Fruit fly (Drosophila melanogaster) whole organism, embryonic: Measurements from ENCODE around the gene Cyp4d14.

Experiments
- Antp ChIP-seq: fragments of 200-800 bp; sonication (Bioruptor generic); optimal IDR thresholded peaks from 3 replicates; lab custom pipeline; 2016; ENCODE audit warnings: missing biosample characterization, missing genetic modification characterization
- B-H2 ChIP-seq: fragments of 200-800 bp; sonication (Bioruptor generic); optimal IDR thresholded peaks from 2 replicates; lab custom pipeline; 2018; ENCODE audit warnings: missing biosample characterization, mild to moderate bottlenecking, missing genetic modification characterization
- CG1024 ChIP-seq: fragments of 200-800 bp; sonication (Bioruptor generic); IDR thresholded peaks from 2 replicates; pipeline ENCODE4 v1.3.6; 2022; ENCODE audit warnings: missing biosample characterization, missing genetic modification characterization
- CG10267 ChIP-seq: fragments of 200-800 bp; sonication (Bioruptor generic); optimal IDR thresholded peaks from 2 replicates; lab custom pipeline; 2018; ENCODE audit warnings: missing biosample characterization, mild to moderate bottlenecking, missing genetic modification characterization, moderate library complexity
- CG10274 ChIP-seq: fragments of 200-800 bp; sonication (Bioruptor generic); optimal IDR thresholded peaks from 3 replicates; lab custom pipeline; 2017; ENCODE audit warnings: missing biosample characterization, mild to moderate bottlenecking, missing genetic modification characterization
- CG10543 ChIP-seq: fragments of 200-800 bp; sonication (Bioruptor generic); optimal IDR thresholded peaks from 3 replicates; lab custom pipeline; 2017; ENCODE audit warnings: missing biosample characterization, mild to moderate bottlenecking, missing genetic modification characterization, moderate library complexity
- CG11093 ChIP-seq: fragments of 200-800 bp; sonication (Bioruptor generic); IDR thresholded peaks from 3 replicates; pipeline ENCODE4 v1.3.6; 2022; ENCODE audit warnings: missing biosample characterization, missing genetic modification characterization
- CG11723 ChIP-seq: fragments of 200-800 bp; sonication (Bioruptor generic); optimal IDR thresholded peaks from 2 replicates; lab custom pipeline; 2017; ENCODE audit warnings: missing biosample characterization, mild to moderate bottlenecking, missing genetic modification characterization
- CG1233 ChIP-seq: fragments of 200-800 bp; sonication (Bioruptor generic); optimal IDR thresholded peaks from 4 replicates; lab custom pipeline; 2018; ENCODE audit warnings: missing biosample characterization, mild to moderate bottlenecking, missing genetic modification characterization
- CG2116 ChIP-seq: fragments of 200-800 bp; sonication (Bioruptor generic); optimal IDR thresholded peaks from 3 replicates; lab custom pipeline; 2018; ENCODE audit warnings: missing biosample characterization, mild to moderate bottlenecking, missing genetic modification characterization
- CG2120 ChIP-seq: fragments of 200-800 bp; sonication (Bioruptor generic); optimal IDR thresholded peaks from 3 replicates; lab custom pipeline; 2016; ENCODE audit warnings: missing biosample characterization, missing genetic modification characterization
- CG2202 ChIP-seq: fragments of 200-800 bp; sonication (Bioruptor generic); optimal IDR thresholded peaks from 2 replicates; lab custom pipeline; 2018; ENCODE audit warnings: missing biosample characterization, mild to moderate bottlenecking, missing genetic modification characterization
- CG2889 ChIP-seq: fragments of 200-800 bp; sonication (Bioruptor generic); IDR thresholded peaks from 3 replicates; pipeline ENCODE4 v1.3.6; 2022; ENCODE audit warnings: missing biosample characterization, missing genetic modification characterization
- CG32772 ChIP-seq: fragments of 200-800 bp; sonication (Bioruptor generic); IDR thresholded peaks from 2 replicates; pipeline ENCODE4 v1.3.6; 2022; ENCODE audit warnings: missing biosample characterization, missing genetic modification characterization
- CG3281 ChIP-seq: fragments of 200-800 bp; sonication (Bioruptor generic); optimal IDR thresholded peaks from 3 replicates; lab custom pipeline; 2017; ENCODE audit warnings: missing biosample characterization, mild to moderate bottlenecking, missing genetic modification characterization
- CG34224 ChIP-seq: fragments of 200-800 bp; sonication (Bioruptor generic); IDR thresholded peaks from 3 replicates; pipeline ENCODE4 v1.3.6; 2022; ENCODE audit warnings: missing biosample characterization, missing genetic modification characterization; ENCODE audit not compliant: partially characterized antibody
- CG3847 ChIP-seq: fragments of 200-800 bp; sonication (Bioruptor generic); IDR thresholded peaks from 2 replicates; pipeline ENCODE4 v1.3.6; 2022; ENCODE audit warnings: missing biosample characterization, missing genetic modification characterization
- CTCF ChIP-seq: fragments of 200-800 bp; sonication (Bioruptor generic); optimal IDR thresholded peaks from 2 replicates; lab custom pipeline; 2017; ENCODE audit warnings: missing biosample characterization, mild to moderate bottlenecking, missing genetic modification characterization, moderate library complexity
- D19A ChIP-seq: fragments of 200-800 bp; optimal IDR thresholded peaks from 3 replicates; lab custom pipeline; 2019; ENCODE audit warnings: missing biosample characterization, mild to moderate bottlenecking, missing genetic modification characterization, moderate library complexity
- Dip2 ChIP-seq: fragments of 200-800 bp; sonication (Bioruptor generic); IDR thresholded peaks from 2 replicates; pipeline ENCODE4 v1.3.6; 2022; ENCODE audit warnings: missing biosample characterization, missing genetic modification characterization
- Dll ChIP-seq: fragments of 200-800 bp; sonication (Bioruptor generic); IDR thresholded peaks from 4 replicates; pipeline ENCODE4 v1.3.6; 2022; ENCODE audit warnings: missing biosample characterization, missing genetic modification characterization; ENCODE audit not compliant: partially characterized antibody
- ERR ChIP-seq: fragments of 200-800 bp; sonication (Bioruptor generic); optimal IDR thresholded peaks from 2 replicates; lab custom pipeline; 2016; ENCODE audit warnings: missing biosample characterization, missing genetic modification characterization
- HmgZ ChIP-seq: fragments of 200-800 bp; sonication (Bioruptor generic); optimal IDR thresholded peaks from 2 replicates; lab custom pipeline; 2018; ENCODE audit warnings: missing biosample characterization, mild to moderate bottlenecking, missing genetic modification characterization
- Mad ChIP-seq: fragments of 200-800 bp; sonication (Bioruptor generic); optimal IDR thresholded peaks from 2 replicates; lab custom pipeline; 2016; ENCODE audit warnings: missing biosample characterization, missing genetic modification characterization
- NK7.1 ChIP-seq: fragments of 200-800 bp; sonication (Bioruptor generic); optimal IDR thresholded peaks from 3 replicates; lab custom pipeline; 2016; ENCODE audit warnings: missing biosample characterization, missing genetic modification characterization
- Neu2 ChIP-seq: fragments of 200-800 bp; sonication (Bioruptor generic); optimal IDR thresholded peaks from 3 replicates; lab custom pipeline; 2016; ENCODE audit warnings: missing biosample characterization, missing genetic modification characterization, borderline replicate concordance
- Rx ChIP-seq: fragments of 200-800 bp; sonication (Bioruptor generic); IDR thresholded peaks from 2 replicates; pipeline ENCODE4 v1.3.6; 2022; ENCODE audit warnings: missing biosample characterization, missing genetic modification characterization
- Six4 ChIP-seq: fragments of 200-800 bp; sonication (Bioruptor generic); optimal IDR thresholded peaks from 2 replicates; lab custom pipeline; 2016; ENCODE audit warnings: missing biosample characterization, missing genetic modification characterization
- TFAM ChIP-seq: fragments of 200-800 bp; sonication (Bioruptor generic); optimal IDR thresholded peaks from 2 replicates; lab custom pipeline; 2017; ENCODE audit warnings: missing biosample characterization, missing genetic modification characterization, inconsistent platforms
- Taf1 ChIP-seq: fragments of 200-800 bp; sonication (Bioruptor generic); IDR thresholded peaks from 2 replicates; pipeline ENCODE4 v1.3.6; 2022; ENCODE audit warnings: missing biosample characterization, missing genetic modification characterization
- Tbp ChIP-seq: fragments of >200 bp; optimal IDR thresholded peaks from 2 replicates; lab custom pipeline; 2018; ENCODE audit warnings: missing biosample characterization, missing genetic modification characterization
- Trl ChIP-seq, 3 experiments: fragments of >200 bp in 2 of 3; fragments of 200-800 bp in 1 of 3; sonication (Bioruptor generic) in 1 of 3; optimal IDR thresholded peaks; 2 replicates in 1 of 3; 3 replicates in 2 of 3; lab custom pipeline; 2016 to 2017; ENCODE audit warnings: missing biosample characterization in 1 of 3, missing genetic modification characterization in 1 of 3
- bbx ChIP-seq: fragments of 200-800 bp; sonication (Bioruptor generic); IDR thresholded peaks from 2 replicates; pipeline ENCODE4 v1.3.6; 2022; ENCODE audit warnings: missing biosample characterization, missing genetic modification characterization; ENCODE audit not compliant: partially characterized antibody
- chinmo ChIP-seq: fragments of 200-800 bp; sonication (Bioruptor generic); IDR thresholded peaks from 4 replicates; pipeline ENCODE4 v1.3.6; 2022; ENCODE audit warnings: missing biosample characterization, missing genetic modification characterization; ENCODE audit not compliant: partially characterized antibody
- crc ChIP-seq: fragments of 200-800 bp; sonication (Bioruptor generic); optimal IDR thresholded peaks from 2 replicates; lab custom pipeline; 2016; ENCODE audit warnings: missing biosample characterization, missing genetic modification characterization
- dan ChIP-seq: fragments of 200-800 bp; sonication (Bioruptor generic); IDR thresholded peaks from 2 replicates; pipeline ENCODE4 v1.3.6; 2022; ENCODE audit warnings: missing biosample characterization, missing genetic modification characterization
- dati ChIP-seq: fragments of 200-800 bp; sonication (Bioruptor generic); IDR thresholded peaks from 2 replicates; pipeline ENCODE4 v1.3.6; 2022; ENCODE audit warnings: missing biosample characterization, missing genetic modification characterization
- dimm ChIP-seq: fragments of 200-800 bp; sonication (Bioruptor generic); IDR thresholded peaks from 2 replicates; pipeline ENCODE4 v1.3.6; 2022; ENCODE audit warnings: missing biosample characterization, missing genetic modification characterization
- jigr1 ChIP-seq: fragments of 200-800 bp; sonication (Bioruptor generic); IDR thresholded peaks from 3 replicates; pipeline ENCODE4 v1.3.6; 2022; ENCODE audit warnings: missing biosample characterization, missing genetic modification characterization
- klu ChIP-seq: fragments of 200-800 bp; sonication (Bioruptor generic); IDR thresholded peaks from 2 replicates; pipeline ENCODE4 v1.3.6; 2022; ENCODE audit warnings: missing biosample characterization, missing genetic modification characterization
- lab ChIP-seq: fragments of 200-800 bp; sonication (Bioruptor generic); optimal IDR thresholded peaks from 3 replicates; lab custom pipeline; 2017; ENCODE audit warnings: missing biosample characterization, missing genetic modification characterization, mild to moderate bottlenecking, moderate library complexity, missing genetic modification reagents
- lbe ChIP-seq: fragments of 200-800 bp; sonication (Bioruptor generic); optimal IDR thresholded peaks from 2 replicates; lab custom pipeline; 2016; ENCODE audit warnings: missing biosample characterization, mild to moderate bottlenecking, missing genetic modification characterization
- lilli ChIP-seq: fragments of 200-800 bp; sonication (Bioruptor generic); optimal IDR thresholded peaks from 3 replicates; lab custom pipeline; 2016; ENCODE audit warnings: missing biosample characterization, missing genetic modification characterization
- nerfin-1 ChIP-seq: fragments of 200-800 bp; sonication (Bioruptor generic); optimal IDR thresholded peaks from 3 replicates; lab custom pipeline; 2019; ENCODE audit warnings: missing biosample characterization, mild to moderate bottlenecking, missing genetic modification characterization, moderate library complexity
- repo ChIP-seq: fragments of 200-800 bp; sonication (Bioruptor generic); optimal IDR thresholded peaks from 2 replicates; lab custom pipeline; 2016; ENCODE audit warnings: missing biosample characterization, missing genetic modification characterization
- sc ChIP-seq, 3 experiments: fragments of >200 bp in 2 of 3; fragments of 200-800 bp in 1 of 3; sonication (Bioruptor generic) in 1 of 3; optimal IDR thresholded peaks; 2 replicates in 2 of 3; 3 replicates in 1 of 3; lab custom pipeline; 2017; ENCODE audit warnings: mild to moderate bottlenecking in 1 of 3, missing biosample characterization in 1 of 3, missing genetic modification characterization in 1 of 3, missing genetic modification reagents in 1 of 3
- sna ChIP-seq: fragments of 200-800 bp; sonication (Bioruptor generic); IDR thresholded peaks from 2 replicates; pipeline ENCODE4 v1.3.6; 2022; ENCODE audit warnings: missing biosample characterization, missing genetic modification characterization; ENCODE audit not compliant: partially characterized antibody
- sob ChIP-seq: fragments of 200-800 bp; sonication (Bioruptor generic); IDR thresholded peaks from 2 replicates; pipeline ENCODE4 v1.3.6; 2022; ENCODE audit warnings: missing biosample characterization, missing genetic modification characterization
- sug ChIP-seq: fragments of 200-800 bp; optimal IDR thresholded peaks from 2 replicates; lab custom pipeline; 2019; ENCODE audit warnings: missing biosample characterization, mild to moderate bottlenecking, missing genetic modification characterization, moderate library complexity
- zen ChIP-seq: fragments of 200-800 bp; sonication (Bioruptor generic); optimal IDR thresholded peaks from 3 replicates; lab custom pipeline; 2018; ENCODE audit warnings: missing biosample characterization, mild to moderate bottlenecking, missing genetic modification characterization, moderate library complexity
- zen2 ChIP-seq: fragments of 200-800 bp; sonication (Bioruptor generic); IDR thresholded peaks from 3 replicates; pipeline ENCODE4 v1.3.6; 2022; ENCODE audit warnings: missing biosample characterization, missing genetic modification characterization; ENCODE audit not compliant: partially characterized antibody

Gene Cyp4d14

dm6 chrX:2166129-2166528 is 9.0 kb downstream of the Cyp4d14 start (continued):
- no peak for TF ChIP-seq CG2120 (GFP tag; lab: Kevin White, UChicago)
- no peak for TF ChIP-seq B-H2 (GFP tag; lab: Kevin White, UChicago)
- peak; percentile 47; the same call in 1 of the 2 replicates for TF ChIP-seq CG1024 (GFP tag; lab: Robert Waterston, UW)
- TF ChIP-seq HmgZ (tag; lab: Kevin White, UChicago): no peak
- no peak for TF ChIP-seq CG10274 (GFP tag; lab: Kevin White, UChicago)
- peak; percentile 0 for TF ChIP-seq repo (GFP tag; lab: Kevin White, UChicago)
- TF ChIP-seq sna (GFP tag; lab: Robert Waterston, UW): no peak
- TF ChIP-seq nerfin-1 (tag; lab: Kevin White, UChicago): no peak
- no peak for TF ChIP-seq Taf1 (GFP tag; lab: Robert Waterston, UW)
- no peak for TF ChIP-seq crc (GFP tag; lab: Kevin White, UChicago)
- no peak for TF ChIP-seq bbx
- no peak for TF ChIP-seq Trl (optimal IDR thresholded peaks at IDR 0.05; lab: Kevin White, UChicago)
- no peak for TF ChIP-seq Trl (GFP tag; optimal IDR thresholded peaks at IDR 0.05; lab: Kevin White, UChicago)
- TF ChIP-seq chinmo (GFP tag; lab: Robert Waterston, UW): no peak
- no peak for TF ChIP-seq Rx (GFP tag; lab: Robert Waterston, UW)
- TF ChIP-seq CG10543: no peak
- no peak for TF ChIP-seq CTCF
- TF ChIP-seq CG2889 (GFP tag; lab: Robert Waterston, UW): 0 out of 3 replicates have a peak, but pooled peaks have one; percentile 15
- TF ChIP-seq dimm (GFP tag; lab: Robert Waterston, UW): peak; percentile 43; the same call in 1 of the 2 replicates
- TF ChIP-seq CG2202 (tag; lab: Kevin White, UChicago): no peak
- no peak for TF ChIP-seq Antp (GFP tag; lab: Kevin White, UChicago)
- TF ChIP-seq TFAM (GFP tag; lab: Kevin White, UChicago): no peak
- no peak for TF ChIP-seq CG10267 (tag; lab: Kevin White, UChicago)
- no peak for TF ChIP-seq jigr1 (GFP tag; lab: Robert Waterston, UW)
- no peak for TF ChIP-seq Neu2 (GFP tag; lab: Kevin White, UChicago)
- no peak for TF ChIP-seq zen (tag; lab: Kevin White, UChicago)
- no peak for TF ChIP-seq NK7.1 (GFP tag; lab: Kevin White, UChicago)
- TF ChIP-seq ERR (GFP tag; lab: Kevin White, UChicago): no peak
- peak; percentile 62; the same call in 1 of the 2 replicates for TF ChIP-seq dati
- no peak for TF ChIP-seq sob
- TF ChIP-seq dan: no peak
- TF ChIP-seq CG1233: no peak
- peak; percentile 13 for TF ChIP-seq Six4 (GFP tag; lab: Kevin White, UChicago)
- TF ChIP-seq CG11093 (GFP tag; lab: Robert Waterston, UW): no peak
- TF ChIP-seq lab (GFP tag; lab: Kevin White, UChicago): peak; percentile 28
- TF ChIP-seq Dip2: no peak
- no peak for TF ChIP-seq lbe (GFP tag; lab: Kevin White, UChicago)
- TF ChIP-seq lilli (GFP tag; lab: Kevin White, UChicago): peak; percentile 5
- TF ChIP-seq CG2116 (GFP tag; lab: Kevin White, UChicago): no peak
- TF ChIP-seq zen2 (GFP tag; lab: Robert Waterston, UW): no peak
- TF ChIP-seq klu (GFP tag; lab: Robert Waterston, UW): no peak
- no peak for TF ChIP-seq Dll
- TF ChIP-seq CG3281 (GFP tag; lab: Kevin White, UChicago): no peak
- TF ChIP-seq D19A (tag; lab: Kevin White, UChicago): no peak
- TF ChIP-seq CG3847 (GFP tag; lab: Robert Waterston, UW): no peak
- no peak for TF ChIP-seq sug (tag; lab: Kevin White, UChicago)
- no peak for TF ChIP-seq Tbp (GFP tag; lab: Kevin White, UChicago)
- TF ChIP-seq CG11723 (GFP tag; lab: Kevin White, UChicago): no peak
- peak; percentile 59; the same call in 1 of the 2 replicates for TF ChIP-seq CG32772
- no peak for TF ChIP-seq CG34224 (GFP tag; lab: Robert Waterston, UW)
- no peak for TF ChIP-seq Mad (GFP tag; lab: Kevin White, UChicago)
- TF ChIP-seq sc (optimal IDR thresholded peaks at IDR 0.05; lab: Kevin White, UChicago): no peak
- TF ChIP-seq sc (GFP tag; optimal IDR thresholded peaks at IDR 0.05; lab: Kevin White, UChicago): peak; percentile 21
